Worm (Caenorhabditis elegans) whole organism, midembryonic: Measurements from ENCODE around the gene ZK370.6.

Source experiments
- T22C8.4 ChIP-seq: fragments of 200-800 bp; sonication (Bioruptor generic); IDR thresholded peaks from 2 replicates; pipeline ENCODE4 v1.3.6; 2022; ENCODE audit warnings: missing genetic modification characterization, missing compliant biosample characterization
- cog-1 ChIP-seq: sonication (generic microtip); optimal IDR thresholded peaks from 2 replicates; lab custom pipeline; 2016; ENCODE audit warnings: missing genetic modification characterization, missing compliant biosample characterization
- flt-1 ChIP-seq: fragments of 200-800 bp; sonication (Bioruptor generic); IDR thresholded peaks from 2 replicates; pipeline ENCODE4 v1.3.6; 2022; ENCODE audit warnings: missing genetic modification characterization, missing compliant biosample characterization
- klf-2 ChIP-seq: fragments of 200-800 bp; sonication (Bioruptor generic); conservative IDR thresholded peaks from 2 replicates; pipeline ENCODE4 v1.3.6; 2022; ENCODE audit warnings: missing genetic modification reagents, missing genetic modification characterization, missing compliant biosample characterization
- med-1 ChIP-seq: sonication (generic microtip); optimal IDR thresholded peaks from 2 replicates; lab custom pipeline; 2017; ENCODE audit warnings: missing genetic modification characterization, mild to moderate bottlenecking, missing compliant biosample characterization, antibody characterized with exemption, missing genetic modification reagents; ENCODE audit not compliant: insufficient read depth
- ref-1 ChIP-seq: fragments of 200-800 bp; sonication (Bioruptor generic); conservative IDR thresholded peaks from 2 replicates; pipeline ENCODE4 v1.3.6; 2022; ENCODE audit warnings: missing genetic modification reagents, missing genetic modification characterization, missing compliant biosample characterization
- tab-1 ChIP-seq: fragments of 200-800 bp; sonication (Bioruptor generic); IDR thresholded peaks from 2 replicates; pipeline ENCODE4 v1.3.6; 2022; ENCODE audit warnings: missing genetic modification characterization, missing compliant biosample characterization
- ztf-23 ChIP-seq: fragments of 200-800 bp; sonication (Bioruptor generic); IDR thresholded peaks from 2 replicates; pipeline ENCODE4 v1.3.6; 2022; ENCODE audit warnings: missing genetic modification reagents, missing genetic modification characterization, missing compliant biosample characterization
- ztf-29 ChIP-seq: fragments of 200-800 bp; sonication (Bioruptor generic); IDR thresholded peaks from 2 replicates; pipeline ENCODE4 v1.3.6; 2022; ENCODE audit warnings: missing genetic modification reagents, missing genetic modification characterization, missing compliant biosample characterization

ZK370.6 gene

DNA sequence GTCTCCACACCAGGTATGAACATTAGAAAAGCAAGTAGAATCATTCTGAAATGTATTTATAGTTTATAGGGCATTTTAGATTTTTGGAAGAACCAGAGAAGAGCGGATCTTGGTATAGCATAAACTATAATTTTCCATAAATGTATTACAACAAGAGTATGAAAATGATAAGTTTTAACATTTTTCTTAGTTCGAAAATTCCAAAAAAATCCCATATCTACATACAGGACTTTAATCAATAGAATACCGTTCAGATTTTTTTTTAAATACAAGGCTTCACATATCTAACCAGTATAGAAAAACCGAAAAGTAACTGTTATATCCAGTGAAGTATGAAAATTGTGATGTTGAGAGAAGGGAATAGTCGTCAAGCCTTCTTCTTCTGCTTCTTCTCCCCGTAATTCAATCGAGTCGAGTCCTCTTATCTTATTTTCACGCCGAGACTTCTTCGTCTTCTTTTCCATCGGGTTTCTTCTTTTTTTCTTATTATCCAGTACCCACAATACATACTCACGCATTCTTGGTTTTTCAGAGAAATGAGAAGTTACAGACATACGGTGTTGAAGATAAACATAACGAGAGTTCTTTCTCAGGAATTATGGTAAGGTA, at the start of gene ZK370.6:
ZK370.6 (minus strand) TSS at position 51 of the 609 bp plus-strand sequence.
- TF ChIP-seq T22C8.4 (GFP tag; lab: Robert Waterston, UW): no peak
- no peak for TF ChIP-seq med-1 (GFP tag; lab: Kevin White, UChicago)
- no peak for TF ChIP-seq tab-1 (GFP tag; lab: Robert Waterston, UW)
- TF ChIP-seq klf-2 (GFP tag; lab: Robert Waterston, UW): no peak
- no peak for TF ChIP-seq cog-1

DNA sequence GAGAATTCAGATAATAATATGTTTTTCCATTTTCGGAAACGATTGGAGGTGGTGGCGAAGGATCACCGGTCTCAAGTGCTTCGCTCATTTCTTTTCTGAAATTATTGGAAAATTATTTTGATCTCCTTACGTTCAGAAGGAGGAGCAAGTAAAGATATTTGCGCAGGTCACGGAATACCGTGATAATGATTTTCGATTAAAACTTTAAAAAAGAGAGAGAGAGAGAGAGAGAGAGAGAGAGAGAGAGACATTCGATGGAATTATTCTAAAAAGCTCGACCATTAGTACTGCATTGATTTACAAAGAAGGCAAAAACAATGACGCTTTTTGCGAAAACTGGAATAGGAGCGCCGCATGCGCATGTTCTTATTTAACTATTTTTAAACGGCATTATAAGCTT, 48.6 kb upstream of the ZK370.6 start, which contains the start of gene ztf-1:
ztf-1 (minus strand) TSS at position 101 of the 400 bp plus-strand sequence.
- TF ChIP-seq klf-2 (GFP tag; lab: Robert Waterston, UW) (no peak), med-1 (GFP tag; lab: Kevin White, UChicago) (no peak), cog-1 (no peak), ref-1 (GFP tag; lab: Robert Waterston, UW) (no peak), tab-1 (GFP tag; lab: Robert Waterston, UW) (no peak), ztf-29 (GFP tag; lab: Robert Waterston, UW) (no peak), ztf-23 (GFP tag; lab: Robert Waterston, UW) (no peak), T22C8.4 (GFP tag; lab: Robert Waterston, UW) (no peak), flt-1 (GFP tag; lab: Robert Waterston, UW) (no peak)

DNA sequence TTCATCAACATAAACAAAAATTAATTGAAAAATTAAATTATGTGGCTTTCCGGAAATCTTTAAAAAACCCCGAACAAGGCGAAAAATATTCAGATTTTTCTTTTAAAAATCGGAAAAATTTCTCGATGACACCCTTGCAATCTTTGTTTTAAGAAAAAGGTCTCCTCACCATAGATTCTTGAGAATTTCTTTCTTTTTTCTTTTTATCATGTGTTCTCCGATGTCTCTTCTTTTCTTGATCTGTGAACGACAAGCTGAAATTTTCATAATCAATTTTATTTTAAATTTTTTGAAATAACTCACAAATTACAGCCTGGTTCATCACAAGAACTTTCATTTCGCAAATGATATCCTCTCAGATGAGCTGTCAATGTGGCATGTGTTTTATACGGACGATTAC, 47.6 kb upstream of the ZK370.6 start, which contains the start of the genes zfp-1 and F54F2.14:
zfp-1 (plus strand) TSS at position 301 of the 400 bp plus-strand sequence.
F54F2.14 (plus strand) TSS at position 312 of the 400 bp plus-strand sequence.
- TF ChIP-seq med-1 (GFP tag; lab: Kevin White, UChicago): no peak
- no peak for TF ChIP-seq ztf-23 (GFP tag; lab: Robert Waterston, UW)
- no peak for TF ChIP-seq cog-1
- TF ChIP-seq flt-1 (GFP tag; lab: Robert Waterston, UW): no peak
- TF ChIP-seq ref-1 (GFP tag; lab: Robert Waterston, UW): no peak

DNA sequence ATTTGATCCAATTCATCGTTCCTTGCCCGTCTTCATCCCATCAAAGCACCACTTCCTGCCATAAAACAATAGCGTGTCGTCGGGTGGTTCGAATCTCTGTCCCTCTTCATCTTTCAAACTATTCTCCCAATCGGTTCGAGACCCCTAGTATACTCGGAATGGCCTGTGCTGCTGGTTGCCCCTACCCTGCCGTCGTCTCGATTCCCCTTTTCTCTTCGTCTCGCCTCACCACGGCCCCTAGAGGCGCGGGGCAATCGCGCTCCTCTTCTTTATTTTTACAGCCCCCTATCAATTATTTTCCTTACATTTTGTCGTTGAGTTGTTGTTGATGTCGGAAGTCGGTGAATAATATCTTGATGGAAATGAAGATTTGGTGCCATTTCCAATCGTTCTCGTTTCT, 45.0 kb upstream of the ZK370.6 start:
- no peak for TF ChIP-seq tab-1 (GFP tag; lab: Robert Waterston, UW)
- no peak for TF ChIP-seq cog-1
- TF ChIP-seq ref-1 (GFP tag; lab: Robert Waterston, UW): no peak
- TF ChIP-seq klf-2 (GFP tag; lab: Robert Waterston, UW): no peak
- no peak for TF ChIP-seq flt-1 (GFP tag; lab: Robert Waterston, UW)
- no peak for TF ChIP-seq ztf-29 (GFP tag; lab: Robert Waterston, UW)
- TF ChIP-seq T22C8.4 (GFP tag; lab: Robert Waterston, UW): no peak
- no peak for TF ChIP-seq ztf-23 (GFP tag; lab: Robert Waterston, UW)

DNA sequence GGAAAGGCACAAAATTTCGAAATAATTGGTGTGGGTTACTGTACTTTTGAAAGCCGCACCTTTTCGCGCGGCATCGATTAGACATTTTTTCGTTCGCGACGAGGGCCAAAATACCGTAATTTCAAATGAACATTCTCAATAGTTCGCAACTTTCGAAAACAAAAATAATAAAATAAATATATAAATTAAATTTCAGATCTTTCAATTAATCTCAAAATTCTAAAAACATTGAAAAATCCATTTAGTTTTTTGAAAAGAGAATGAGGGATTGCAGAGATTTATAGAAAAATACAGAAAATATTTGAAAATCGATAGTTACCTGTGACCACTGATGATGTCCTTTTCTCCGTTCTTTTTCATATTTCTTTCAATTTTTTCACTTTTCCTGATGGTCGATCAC, 42.4 kb upstream of the ZK370.6 start, which contains the start of gene K02D10.8:
K02D10.8 (plus strand) TSS at position 301 of the 400 bp plus-strand sequence.
- TF ChIP-seq flt-1 (GFP tag; lab: Robert Waterston, UW) (no peak), ztf-29 (GFP tag; lab: Robert Waterston, UW) (no peak), klf-2 (GFP tag; lab: Robert Waterston, UW) (no peak), T22C8.4 (GFP tag; lab: Robert Waterston, UW) (no peak)

DNA sequence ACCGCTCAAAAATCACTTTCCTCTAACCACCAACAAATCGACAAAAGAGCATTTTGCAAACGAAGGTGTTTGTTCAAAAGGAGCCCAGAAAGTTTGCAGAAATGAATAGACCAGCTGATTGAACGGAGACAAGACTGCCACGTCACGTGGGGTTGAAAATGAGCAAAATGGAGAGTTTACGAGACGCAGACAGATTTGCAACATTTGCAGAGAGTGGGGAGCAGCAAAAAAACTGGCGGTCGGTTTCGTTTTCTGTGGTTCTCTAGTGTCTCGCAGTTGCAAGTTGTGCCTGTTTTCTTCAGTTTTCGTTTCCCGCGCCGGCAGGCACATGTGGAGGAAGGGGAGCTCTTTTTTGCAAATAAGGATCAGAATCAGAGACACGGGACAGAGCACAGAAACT, 41.8 kb upstream of the ZK370.6 start:
- TF ChIP-seq tab-1 (GFP tag; lab: Robert Waterston, UW) (no peak), klf-2 (GFP tag; lab: Robert Waterston, UW) (no peak), T22C8.4 (GFP tag; lab: Robert Waterston, UW) (no peak), cog-1 (no peak), ztf-29 (GFP tag; lab: Robert Waterston, UW) (no peak), ztf-23 (GFP tag; lab: Robert Waterston, UW) (no peak), ref-1 (GFP tag; lab: Robert Waterston, UW) (no peak), med-1 (GFP tag; lab: Kevin White, UChicago) (no peak), flt-1 (GFP tag; lab: Robert Waterston, UW) (no peak)

DNA sequence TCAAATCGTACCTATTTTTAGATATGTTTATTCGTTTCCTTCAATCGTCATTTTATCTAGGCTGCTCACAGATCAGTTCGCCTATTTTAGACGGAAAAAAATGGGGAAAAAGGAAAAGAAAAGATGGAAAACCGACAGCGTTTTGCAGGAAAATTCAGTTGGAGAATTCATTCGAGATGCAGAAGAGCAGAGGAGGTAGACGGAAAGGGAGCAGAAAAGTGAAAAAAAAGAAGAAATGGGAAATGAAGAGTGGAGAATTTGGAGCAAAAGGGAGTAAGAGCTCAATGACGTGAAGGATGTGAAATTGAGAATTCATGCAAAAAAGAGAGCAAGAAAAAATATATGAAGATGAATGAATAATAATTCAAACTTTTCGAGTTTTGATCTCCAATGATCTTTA, 40.9 kb upstream of the ZK370.6 start:
- no peak for TF ChIP-seq tab-1 (GFP tag; lab: Robert Waterston, UW)
- TF ChIP-seq flt-1 (GFP tag; lab: Robert Waterston, UW): no peak
- TF ChIP-seq cog-1: no peak
- TF ChIP-seq T22C8.4 (GFP tag; lab: Robert Waterston, UW): no peak
- no peak for TF ChIP-seq ztf-29 (GFP tag; lab: Robert Waterston, UW)

DNA sequence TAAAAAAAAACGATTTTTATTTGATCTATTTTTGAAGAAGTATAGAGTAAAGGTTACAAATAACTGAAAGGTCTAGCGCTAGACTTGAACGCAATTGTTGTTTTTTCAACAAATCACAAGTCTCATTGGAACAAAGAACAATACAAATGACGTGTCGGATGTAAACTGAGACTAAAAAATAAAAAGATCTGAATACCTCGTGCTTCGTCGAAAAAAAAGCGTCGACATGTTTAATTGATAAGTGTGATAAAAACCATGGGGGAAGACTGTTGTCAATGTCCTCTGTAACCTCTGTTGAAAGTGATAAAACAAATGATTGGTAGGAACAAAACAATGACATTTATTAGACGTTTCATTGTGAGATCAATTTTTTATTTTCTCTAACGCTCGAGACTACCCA, 39.1 kb upstream of the ZK370.6 start:
- TF ChIP-seq med-1 (GFP tag; lab: Kevin White, UChicago) (no peak), cog-1 (no peak), flt-1 (GFP tag; lab: Robert Waterston, UW) (no peak), tab-1 (GFP tag; lab: Robert Waterston, UW) (no peak), ztf-23 (GFP tag; lab: Robert Waterston, UW) (no peak), klf-2 (GFP tag; lab: Robert Waterston, UW) (no peak), ztf-29 (GFP tag; lab: Robert Waterston, UW) (no peak), ref-1 (GFP tag; lab: Robert Waterston, UW) (no peak), T22C8.4 (GFP tag; lab: Robert Waterston, UW) (no peak)

DNA sequence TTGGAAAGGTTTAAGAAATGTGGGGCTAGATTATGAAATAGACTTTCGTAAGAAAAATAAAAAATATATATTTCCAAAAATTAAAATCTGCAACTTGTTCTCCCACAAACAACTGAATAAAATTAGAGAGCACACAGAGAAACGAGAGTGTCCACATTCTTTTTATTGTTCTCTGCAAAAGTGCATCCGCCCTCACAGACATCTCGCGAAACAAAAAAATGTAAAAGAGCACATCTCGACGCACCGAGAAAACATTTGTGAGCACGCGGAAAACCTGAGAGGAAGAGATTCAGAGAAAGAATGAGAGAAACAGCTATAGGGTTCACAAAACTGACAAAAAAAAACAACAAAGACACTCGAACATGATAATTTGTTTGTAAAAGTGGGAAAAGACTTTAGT, 38.4 kb upstream of the ZK370.6 start:
- no peak for TF ChIP-seq cog-1
- TF ChIP-seq ztf-29 (GFP tag; lab: Robert Waterston, UW): no peak

DNA sequence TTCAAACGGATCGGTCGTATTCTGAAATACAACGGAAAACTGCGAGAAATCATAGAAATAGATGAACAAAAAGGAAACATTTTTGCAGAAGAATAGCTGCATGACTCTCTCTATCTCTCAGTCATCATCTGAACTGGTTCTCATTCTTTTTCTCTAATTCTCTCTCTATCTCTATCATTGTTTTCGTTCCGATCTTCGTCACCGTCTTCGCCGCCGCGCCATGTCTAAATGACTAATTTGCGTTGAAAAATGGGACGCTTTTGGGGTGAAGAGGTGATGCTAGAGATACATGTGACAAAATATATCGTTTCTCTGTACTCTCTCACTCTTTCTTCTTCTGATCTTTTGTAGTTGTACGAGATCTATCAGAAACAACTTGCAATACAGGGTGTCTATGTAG, 36.8 kb upstream of the ZK370.6 start:
- TF ChIP-seq cog-1 (no peak), tab-1 (GFP tag; lab: Robert Waterston, UW) (no peak), ztf-23 (GFP tag; lab: Robert Waterston, UW) (no peak), ztf-29 (GFP tag; lab: Robert Waterston, UW) (no peak), klf-2 (GFP tag; lab: Robert Waterston, UW) (no peak), med-1 (GFP tag; lab: Kevin White, UChicago) (no peak), T22C8.4 (GFP tag; lab: Robert Waterston, UW) (no peak), ref-1 (GFP tag; lab: Robert Waterston, UW) (no peak), flt-1 (GFP tag; lab: Robert Waterston, UW) (no peak)
